Fruit fly (Drosophila melanogaster) whole organism, adult: ENCODE results near the gene Pkg21D.
A peak's percentile ranks its signal among the peaks of the same experiment; 100 is the strongest.

Source experiments
- CG11617 ChIP-seq: fragments of 200-800 bp; sonication (Bioruptor generic); optimal IDR thresholded peaks from 2 replicates; lab custom pipeline; 2017; ENCODE audit warnings: mild to moderate bottlenecking, missing biosample characterization, missing genetic modification reagents, missing genetic modification characterization
- CG12768 ChIP-seq: fragments of 200-800 bp; sonication (Bioruptor generic); optimal IDR thresholded peaks from 2 replicates; lab custom pipeline; 2017; ENCODE audit warnings: missing biosample characterization, missing genetic modification characterization, mild to moderate bottlenecking, moderate library complexity, missing genetic modification reagents
- CG14711 ChIP-seq: fragments of 200-800 bp; sonication (Bioruptor generic); optimal IDR thresholded peaks from 2 replicates; lab custom pipeline; 2018; ENCODE audit warnings: missing biosample characterization, mild to moderate bottlenecking, missing genetic modification characterization, moderate library complexity
- CG1620 ChIP-seq: fragments of 200-800 bp; sonication (Bioruptor generic); optimal IDR thresholded peaks from 2 replicates; lab custom pipeline; 2016; ENCODE audit warnings: missing biosample characterization, missing genetic modification characterization
- CG33017 ChIP-seq: fragments of 200-800 bp; sonication (Bioruptor generic); optimal IDR thresholded peaks from 2 replicates; lab custom pipeline; 2018; ENCODE audit warnings: missing biosample characterization, mild to moderate bottlenecking, missing genetic modification characterization, moderate library complexity
- CG5204 ChIP-seq: fragments of 200-800 bp; sonication (Bioruptor generic); optimal IDR thresholded peaks from 2 replicates; lab custom pipeline; 2016; ENCODE audit warnings: missing biosample characterization, missing genetic modification characterization
- CG7045 ChIP-seq: fragments of 200-800 bp; sonication (Bioruptor generic); optimal IDR thresholded peaks from 2 replicates; lab custom pipeline; 2017; ENCODE audit warnings: missing biosample characterization, mild to moderate bottlenecking, missing genetic modification characterization
- CG7101 ChIP-seq: fragments of 200-800 bp; sonication (Bioruptor generic); optimal IDR thresholded peaks from 2 replicates; lab custom pipeline; 2018; ENCODE audit warnings: missing biosample characterization, mild to moderate bottlenecking, missing genetic modification characterization, moderate library complexity
- Clk ChIP-seq: fragments of 200-800 bp; sonication (Bioruptor generic); optimal IDR thresholded peaks from 2 replicates; lab custom pipeline; 2017; ENCODE audit warnings: missing biosample characterization, missing genetic modification characterization
- Crg-1 ChIP-seq: fragments of 200-800 bp; sonication (Bioruptor generic); optimal IDR thresholded peaks from 2 replicates; lab custom pipeline; 2016; ENCODE audit warnings: missing biosample characterization, missing genetic modification characterization
- Hr96 ChIP-seq: fragments of 200-800 bp; sonication (Bioruptor generic); optimal IDR thresholded peaks from 2 replicates; lab custom pipeline; 2016; ENCODE audit warnings: missing biosample characterization, missing genetic modification characterization
- Mnt ChIP-seq: fragments of 200-800 bp; sonication (Bioruptor generic); optimal IDR thresholded peaks from 2 replicates; lab custom pipeline; 2016; ENCODE audit warnings: missing biosample characterization, mild to moderate bottlenecking, missing genetic modification characterization
- bab1 ChIP-seq: fragments of 200-800 bp; sonication (Bioruptor generic); optimal IDR thresholded peaks from 3 replicates; lab custom pipeline; 2019; ENCODE audit warnings: missing biosample characterization, mild to moderate bottlenecking, missing genetic modification characterization, moderate library complexity
- cic ChIP-seq: fragments of 200-800 bp; sonication (Bioruptor generic); optimal IDR thresholded peaks from 2 replicates; lab custom pipeline; 2017; ENCODE audit warnings: missing biosample characterization, mild to moderate bottlenecking, missing genetic modification characterization, moderate library complexity
- cnc ChIP-seq, 2 experiments: fragments of >200 bp; optimal IDR thresholded peaks; 2 replicates each; lab custom pipeline; 2017
- kay ChIP-seq: fragments of 200-800 bp; sonication (Bioruptor generic); peaks from one replicate; lab custom pipeline; 2016; ENCODE audit warnings: missing biosample characterization, missing genetic modification characterization, borderline replicate concordance
- ovo ChIP-seq: fragments of 200-800 bp; sonication (Bioruptor generic); optimal IDR thresholded peaks from 2 replicates; lab custom pipeline; 2016; ENCODE audit warnings: missing biosample characterization, missing genetic modification characterization
- pad ChIP-seq: fragments of 200-800 bp; sonication (Bioruptor generic); optimal IDR thresholded peaks from 3 replicates; lab custom pipeline; 2017; ENCODE audit warnings: missing biosample characterization, missing genetic modification characterization, mild to moderate bottlenecking, moderate library complexity, missing genetic modification reagents
- tj ChIP-seq: fragments of 200-800 bp; sonication (Bioruptor generic); optimal IDR thresholded peaks from 3 replicates; lab custom pipeline; 2017; ENCODE audit warnings: missing biosample characterization, mild to moderate bottlenecking, missing genetic modification characterization, moderate library complexity
- toe ChIP-seq: fragments of 200-800 bp; sonication (Bioruptor generic); optimal IDR thresholded peaks from 2 replicates; lab custom pipeline; 2016; ENCODE audit warnings: missing biosample characterization, missing genetic modification characterization

Pkg21D gene

dm6 chr2L:811405-811804, 20.8 kb upstream of the Pkg21D start, which contains the start of gene Dbp21E2:
TSS of gene Dbp21E2 (plus strand) at chr2L:811584.
- TF ChIP-seq Mnt (peak; percentile 2), toe (GFP tag; lab: Kevin White, UChicago) (no peak), Hr96 (GFP tag; lab: Kevin White, UChicago) (no peak), CG7101 (peak; percentile 32)

- TF ChIP-seq ovo (no peak), CG5204 (GFP tag; lab: Kevin White, UChicago) (no peak), CG33017 (no peak), pad (GFP tag; lab: Kevin White, UChicago) (no peak), cnc (optimal IDR thresholded peaks at IDR 0.05; lab: Kevin White, UChicago) (no peak), Crg-1 (GFP tag; lab: Kevin White, UChicago) (no peak), CG7101 (no peak), tj (GFP tag; lab: Kevin White, UChicago) (no peak), cic (no peak), CG11617 (GFP tag; lab: Kevin White, UChicago) (no peak), kay (GFP tag; lab: Kevin White, UChicago) (no peak), CG12768 (no peak), toe (GFP tag; lab: Kevin White, UChicago) (no peak), Mnt (no peak), CG1620 (no peak), Hr96 (GFP tag; lab: Kevin White, UChicago) (no peak), CG7045 (GFP tag; lab: Kevin White, UChicago) (no peak), CG14711 (tag; lab: Kevin White, UChicago) (no peak), bab1 (no peak), Clk (GFP tag; lab: Kevin White, UChicago) (no peak)
These were observed 19.7 kb upstream of the Pkg21D start, which contains the start of gene Nnf1b for dm6 chr2L:810277-810676. TSS of gene Nnf1b (plus strand) at chr2L:810577.

dm6 chr2L:789966-790365, 632 bp downstream of the Pkg21D start:
- no peak for TF ChIP-seq CG33017
- no peak for TF ChIP-seq Hr96 (GFP tag; lab: Kevin White, UChicago)
- TF ChIP-seq CG12768, result peak; percentile 38
- peak; percentile 42 for TF ChIP-seq pad (GFP tag; lab: Kevin White, UChicago)

- no peak for TF ChIP-seq CG11617 (GFP tag; lab: Kevin White, UChicago)
- TF ChIP-seq CG7101, result no peak
- no peak for TF ChIP-seq CG1620
- no peak for TF ChIP-seq bab1
- TF ChIP-seq CG12768, result no peak
- TF ChIP-seq tj (GFP tag; lab: Kevin White, UChicago), result no peak
- no peak for TF ChIP-seq ovo
- no peak for TF ChIP-seq CG7045 (GFP tag; lab: Kevin White, UChicago)
- TF ChIP-seq CG14711 (tag; lab: Kevin White, UChicago), result no peak
- TF ChIP-seq toe (GFP tag; lab: Kevin White, UChicago), result no peak
- no peak for TF ChIP-seq cic
- no peak for TF ChIP-seq kay (GFP tag; lab: Kevin White, UChicago)
- TF ChIP-seq pad (GFP tag; lab: Kevin White, UChicago), result no peak
- no peak for TF ChIP-seq cnc (optimal IDR thresholded peaks at IDR 0.05; lab: Kevin White, UChicago)
- TF ChIP-seq CG5204 (GFP tag; lab: Kevin White, UChicago), result no peak
- no peak for TF ChIP-seq CG33017
- no peak for TF ChIP-seq Mnt
- TF ChIP-seq Hr96 (GFP tag; lab: Kevin White, UChicago), result no peak
- TF ChIP-seq Crg-1 (GFP tag; lab: Kevin White, UChicago), result no peak
These were observed 6.6 kb downstream of the Pkg21D start, which contains the start of gene CG3544 for dm6 chr2L:784036-784435. TSS of gene CG3544 (plus strand) at chr2L:784336.

dm6 chr2L:780851-781250, 9.7 kb downstream of the Pkg21D start:
- no peak for TF ChIP-seq CG7101
- TF ChIP-seq Clk (GFP tag; lab: Kevin White, UChicago), result no peak
- no peak for TF ChIP-seq CG33017
- no peak for TF ChIP-seq cnc (optimal IDR thresholded peaks at IDR 0.05; lab: Kevin White, UChicago)
- TF ChIP-seq cic, result no peak
- no peak for TF ChIP-seq toe (GFP tag; lab: Kevin White, UChicago)
- TF ChIP-seq CG11617 (GFP tag; lab: Kevin White, UChicago), result no peak

dm6 chr2L:780182-780581, 10.4 kb downstream of the Pkg21D start, which contains the start of gene Gr21a:
TSS of gene Gr21a (plus strand) at chr2L:780482.
- no peak for TF ChIP-seq kay (GFP tag; lab: Kevin White, UChicago)
- TF ChIP-seq Crg-1 (GFP tag; lab: Kevin White, UChicago), result no peak
- TF ChIP-seq CG1620, result no peak

- TF ChIP-seq cic, result no peak
- TF ChIP-seq CG5204 (GFP tag; lab: Kevin White, UChicago), result no peak
- TF ChIP-seq CG7045 (GFP tag; lab: Kevin White, UChicago), result no peak
- TF ChIP-seq kay (GFP tag; lab: Kevin White, UChicago), result no peak
- no peak for TF ChIP-seq toe (GFP tag; lab: Kevin White, UChicago)
- no peak for TF ChIP-seq CG14711 (tag; lab: Kevin White, UChicago)
- TF ChIP-seq CG1620, result no peak
- TF ChIP-seq cnc (optimal IDR thresholded peaks at IDR 0.05; lab: Kevin White, UChicago), result no peak
- TF ChIP-seq CG12768, result no peak
- TF ChIP-seq CG33017, result no peak
- no peak for TF ChIP-seq Crg-1 (GFP tag; lab: Kevin White, UChicago)
- no peak for TF ChIP-seq Mnt
- no peak for TF ChIP-seq CG11617 (GFP tag; lab: Kevin White, UChicago)
- TF ChIP-seq ovo, result no peak
- TF ChIP-seq Hr96 (GFP tag; lab: Kevin White, UChicago), result no peak
- TF ChIP-seq CG7101, result no peak
- no peak for TF ChIP-seq bab1
These were observed 11.4 kb downstream of the Pkg21D start, which contains the start of gene CG13947 for dm6 chr2L:779123-779584. TSS of gene CG13947 (plus strand) at chr2L:779173.
